Worm (Caenorhabditis elegans) whole organism, L4 larva: ENCODE results near the gene plc-1.

Source experiments
- F44E2.7 ChIP-seq: fragments of 200-800 bp; sonication (Bioruptor generic); IDR thresholded peaks from 2 replicates; pipeline ENCODE4 v2.1.2; 2022; ENCODE audit warnings: missing genetic modification characterization, missing compliant biosample characterization
- F49E8.2 ChIP-seq: sonication (generic microtip); optimal IDR thresholded peaks from 2 replicates; lab custom pipeline; 2016; ENCODE audit warnings: missing compliant biosample characterization, mild to moderate bottlenecking, missing genetic modification characterization, borderline replicate concordance
- R02D3.7 ChIP-seq: fragments of 150-350 bp; sonication (generic microtip); optimal IDR thresholded peaks from 3 replicates; lab custom pipeline; 2014; ENCODE audit warnings: missing biosample characterization, missing genetic modification characterization
- Y5F2A.4 ChIP-seq: fragments of 200-800 bp; sonication (Bioruptor generic); optimal IDR thresholded peaks from 2 replicates; lab custom pipeline; 2018; ENCODE audit warnings: mild to moderate bottlenecking, missing genetic modification characterization, missing compliant biosample characterization
- ZK337.2 ChIP-seq: fragments of 200-800 bp; sonication (Bioruptor generic); IDR thresholded peaks from 2 replicates; pipeline ENCODE4 v1.3.6; 2022; ENCODE audit warnings: missing genetic modification reagents, missing genetic modification characterization, missing compliant biosample characterization
- aha-1 ChIP-seq: fragments of 150-350 bp; peaks from one replicate; lab custom pipeline; 2014; ENCODE audit warnings: missing biosample characterization, missing genetic modification characterization
- aly-2 ChIP-seq: sonication (generic microtip); optimal IDR thresholded peaks from 2 replicates; lab custom pipeline; 2018; ENCODE audit warnings: missing biosample characterization, missing genetic modification characterization
- attf-4 ChIP-seq: sonication (generic microtip); optimal IDR thresholded peaks from 3 replicates; lab custom pipeline; 2017; ENCODE audit warnings: missing biosample characterization, missing genetic modification characterization
- ctbp-1 ChIP-seq: fragments of 200-800 bp; sonication (Bioruptor generic); IDR thresholded peaks from 2 replicates; pipeline ENCODE4 v1.3.6; 2022; ENCODE audit warnings: missing genetic modification reagents, missing genetic modification characterization, missing compliant biosample characterization
- daf-16 ChIP-seq, 3 experiments: sonication (generic microtip); optimal IDR thresholded peaks; 2 replicates each; lab custom pipeline; 2016 to 2017; ENCODE audit warnings: missing genetic modification characterization in 3 of 3, missing genetic modification reagents in 3 of 3, mild to moderate bottlenecking in 2 of 3, missing compliant biosample characterization in 2 of 3, missing biosample characterization in 1 of 3, moderate library complexity in 1 of 3
- dmd-6 ChIP-seq: fragments of 200-800 bp; sonication (Bioruptor generic); IDR thresholded peaks from 2 replicates; pipeline ENCODE4 v1.3.6; 2022; ENCODE audit warnings: missing genetic modification reagents, missing genetic modification characterization, missing compliant biosample characterization
- dmd-9 ChIP-seq: fragments of 200-800 bp; sonication (Bioruptor generic); IDR thresholded peaks from 2 replicates; pipeline ENCODE4 v1.3.6; 2022; ENCODE audit warnings: missing genetic modification reagents, missing genetic modification characterization, missing compliant biosample characterization
- duxl-1 ChIP-seq: sonication (generic microtip); optimal IDR thresholded peaks from 2 replicates; lab custom pipeline; 2016; ENCODE audit warnings: mild to moderate bottlenecking, missing genetic modification characterization, moderate library complexity, missing compliant biosample characterization; ENCODE audit not compliant: poor library complexity
- hlh-30 ChIP-seq: sonication (generic microtip); optimal IDR thresholded peaks from 2 replicates; lab custom pipeline; 2017; ENCODE audit warnings: antibody characterized with exemption, mild to moderate bottlenecking, missing genetic modification characterization, missing compliant biosample characterization; ENCODE audit not compliant: insufficient read depth
- jun-1 ChIP-seq: fragments of 150-350 bp; optimal IDR thresholded peaks from 2 replicates; lab custom pipeline; 2014; ENCODE audit warnings: missing biosample characterization, missing genetic modification reagents, missing genetic modification characterization
- lin-1 ChIP-seq: fragments of 200-800 bp; sonication (Bioruptor generic); IDR thresholded peaks from 2 replicates; pipeline ENCODE4 v1.3.6; 2022; ENCODE audit warnings: missing genetic modification reagents, missing genetic modification characterization, missing compliant biosample characterization
- lin-15B ChIP-seq: fragments of 150-350 bp; sonication (generic microtip); optimal IDR thresholded peaks from 3 replicates; lab custom pipeline; 2014; ENCODE audit warnings: missing biosample characterization, missing genetic modification characterization
- mdl-1 ChIP-seq, 2 experiments: fragments of 150-350 bp in 1 of 2; sonication (generic microtip) in 1 of 2; optimal IDR thresholded peaks; 2 replicates each; lab custom pipeline; 2014 to 2017; ENCODE audit warnings: missing biosample characterization in 2 of 2, missing genetic modification characterization in 2 of 2
- mep-1 ChIP-seq: fragments of 150-350 bp; sonication (generic microtip); optimal IDR thresholded peaks from 3 replicates; lab custom pipeline; 2014; ENCODE audit warnings: missing biosample characterization, missing genetic modification characterization
- mes-2 ChIP-seq: sonication (generic microtip); optimal IDR thresholded peaks from 2 replicates; lab custom pipeline; 2016; ENCODE audit warnings: missing genotype, mild to moderate bottlenecking, missing genetic modification characterization, missing compliant biosample characterization; ENCODE audit not compliant: poor library complexity, severe bottlenecking
- mxl-2 ChIP-seq: fragments of 200-800 bp; sonication (Bioruptor generic); conservative IDR thresholded peaks from 2 replicates; pipeline ENCODE4 v1.3.6; 2022; ENCODE audit warnings: missing genetic modification reagents, missing genetic modification characterization, missing compliant biosample characterization
- nhr-11 ChIP-seq: fragments of 150-350 bp; optimal IDR thresholded peaks from 2 replicates; lab custom pipeline; 2014; ENCODE audit warnings: missing biosample characterization, missing genetic modification characterization
- nhr-28 ChIP-seq: fragments of 150-350 bp; optimal IDR thresholded peaks from 2 replicates; lab custom pipeline; 2014; ENCODE audit warnings: missing biosample characterization, missing genetic modification characterization
- nhr-48 ChIP-seq: sonication (generic microtip); optimal IDR thresholded peaks from 2 replicates; lab custom pipeline; 2016; ENCODE audit warnings: mild to moderate bottlenecking, missing genetic modification characterization, missing compliant biosample characterization
- nhr-76 ChIP-seq: fragments of 150-350 bp; optimal IDR thresholded peaks from 2 replicates; lab custom pipeline; 2014; ENCODE audit warnings: missing biosample characterization, missing genetic modification characterization
- nhr-77 ChIP-seq: fragments of 150-350 bp; optimal IDR thresholded peaks from 2 replicates; lab custom pipeline; 2014; ENCODE audit warnings: missing biosample characterization, missing genetic modification characterization
- php-3 ChIP-seq: fragments of 200-800 bp; sonication (Bioruptor generic); IDR thresholded peaks from 2 replicates; pipeline ENCODE4 v1.3.6; 2022; ENCODE audit warnings: missing genetic modification reagents, missing genetic modification characterization, missing compliant biosample characterization
- pqm-1 ChIP-seq: sonication (generic microtip); optimal IDR thresholded peaks from 2 replicates; lab custom pipeline; 2017; ENCODE audit warnings: missing biosample characterization, missing genetic modification characterization
- skn-1 ChIP-seq: fragments of 150-350 bp; optimal IDR thresholded peaks from 2 replicates; lab custom pipeline; 2014; ENCODE audit warnings: missing biosample characterization, missing genetic modification characterization
- snpc-1.2 ChIP-seq: fragments of 200-800 bp; sonication (Bioruptor generic); IDR thresholded peaks from 2 replicates; pipeline ENCODE4 v1.3.6; 2022; ENCODE audit warnings: missing genetic modification reagents, missing genetic modification characterization, missing compliant biosample characterization
- tag-97 ChIP-seq: fragments of 200-800 bp; sonication (Bioruptor generic); IDR thresholded peaks from 2 replicates; pipeline ENCODE4 v1.3.6; 2022; ENCODE audit warnings: missing genetic modification characterization, missing compliant biosample characterization
- unc-62 ChIP-seq, 3 experiments: fragments of 150-350 bp in 1 of 3; sonication (generic microtip); optimal IDR thresholded peaks in 2 of 3; peaks in 1 of 3; 1 replicate in 1 of 3; 2 replicates in 2 of 3; lab custom pipeline; 2014 to 2017; ENCODE audit warnings: missing biosample characterization in 3 of 3, missing genetic modification characterization in 3 of 3, missing genetic modification reagents in 3 of 3, missing genotype in 1 of 3
- zag-1 ChIP-seq: fragments of 150-350 bp; optimal IDR thresholded peaks from 2 replicates; lab custom pipeline; 2014; ENCODE audit warnings: missing biosample characterization, missing genetic modification characterization
- ztf-11 ChIP-seq: fragments of 150-350 bp; optimal IDR thresholded peaks from 2 replicates; lab custom pipeline; 2014; ENCODE audit warnings: missing biosample characterization, missing genetic modification characterization

plc-1 gene

DNA sequence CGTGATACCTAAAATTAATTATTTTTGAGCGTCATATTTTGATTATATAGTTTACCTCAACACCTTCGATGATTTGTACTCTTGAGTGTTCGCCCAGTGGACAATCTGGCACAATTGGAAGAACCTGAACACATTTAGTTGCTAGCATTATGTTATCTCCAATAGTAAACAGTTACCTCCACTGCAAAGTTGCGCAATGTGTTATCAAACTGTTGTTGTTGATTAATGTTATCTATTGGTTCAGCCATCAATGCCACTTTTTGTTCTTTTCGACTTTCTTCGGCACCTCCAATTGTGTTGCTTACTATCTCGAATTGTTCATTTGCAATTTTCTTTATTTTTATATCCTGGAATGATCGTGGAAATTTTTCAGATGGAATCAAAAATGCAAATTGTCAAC is 83.9 kb downstream of the plc-1 start:
- TF ChIP-seq unc-62 (GFP tag; optimal IDR thresholded peaks at IDR 0.05 in 1 of 2; lab: Kevin White, UChicago) (peak in 1 of 2 experiments; percentile 14), unc-62 (tag; optimal IDR thresholded peaks at IDR 0.05; lab: Kevin White, UChicago) (no peak), mdl-1 (tag; optimal IDR thresholded peaks at IDR 0.05; lab: Kevin White, UChicago) (no peak), F44E2.7 (GFP tag; lab: Robert Waterston, UW) (no peak)

DNA sequence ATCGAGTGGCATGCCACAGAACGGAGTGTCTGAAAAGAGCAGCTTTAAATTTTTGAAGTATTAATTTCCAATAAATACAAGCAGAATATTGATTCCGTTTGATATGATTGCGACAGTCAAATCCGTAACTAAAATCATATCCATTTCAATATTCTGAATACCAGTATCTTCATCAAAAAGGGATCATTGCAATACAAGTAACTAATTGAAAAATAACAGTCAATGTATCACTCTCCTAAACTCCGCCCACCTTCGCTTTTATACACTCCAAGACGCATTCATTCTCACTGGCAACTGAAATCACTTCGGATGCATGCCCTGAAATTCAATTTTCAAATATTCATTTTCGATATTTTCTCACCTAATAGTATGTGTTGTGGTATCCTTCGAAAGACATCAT is 85.0 kb downstream of the plc-1 start, which contains the start of gene R07A4.3:
Gene R07A4.3, plus strand, starts transcription at position 301 of the 400 bp plus-strand sequence.
- TF ChIP-seq mep-1 (tag; lab: Kevin White, UChicago) = no peak
- no peak for TF ChIP-seq lin-15B
- TF ChIP-seq snpc-1.2 (GFP tag; lab: Robert Waterston, UW) = no peak
- no peak for TF ChIP-seq nhr-48
- TF ChIP-seq mxl-2 (GFP tag; lab: Robert Waterston, UW) = no peak
- no peak for TF ChIP-seq jun-1 (tag; lab: Kevin White, UChicago)
- no peak for TF ChIP-seq zag-1 (tag; lab: Kevin White, UChicago)
- no peak for TF ChIP-seq aly-2
- no peak for TF ChIP-seq mes-2 (tag; lab: Kevin White, UChicago)
- no peak for TF ChIP-seq lin-1
- no peak for TF ChIP-seq nhr-76 (tag; lab: Kevin White, UChicago)
- TF ChIP-seq aha-1 = no peak
- TF ChIP-seq unc-62 (GFP tag; optimal IDR thresholded peaks at IDR 0.05 in 1 of 2; lab: Kevin White, UChicago) = no peak
- TF ChIP-seq unc-62 (tag; optimal IDR thresholded peaks at IDR 0.05; lab: Kevin White, UChicago) = no peak
- TF ChIP-seq ctbp-1 (GFP tag; lab: Robert Waterston, UW) = no peak
- no peak for TF ChIP-seq attf-4 (tag; lab: Kevin White, UChicago)

- TF ChIP-seq nhr-28 (tag; lab: Kevin White, UChicago) = peak; percentile 60
- no peak for TF ChIP-seq F49E8.2 (tag; lab: Kevin White, UChicago)
- peak; percentile 14 for TF ChIP-seq hlh-30 (tag; lab: Kevin White, UChicago)
- TF ChIP-seq daf-16 (GFP tag; optimal IDR thresholded peaks at IDR 0.05; lab: Kevin White, UChicago) = no peak
- peak; percentile 69 for TF ChIP-seq daf-16 (tag; optimal IDR thresholded peaks at IDR 0.05; lab: Kevin White, UChicago)
- TF ChIP-seq dmd-6 = peak; percentile 34; the same call in 1 of the 2 replicates
- TF ChIP-seq nhr-77 (tag; lab: Kevin White, UChicago) = peak; percentile 20
- peak; percentile 75 for TF ChIP-seq pqm-1 (tag; lab: Kevin White, UChicago)
- TF ChIP-seq php-3 (GFP tag; lab: Robert Waterston, UW) = 0 out of 2 replicates have a peak, but pooled peaks have one; percentile 28
- TF ChIP-seq duxl-1 (tag; lab: Kevin White, UChicago) = no peak
These were observed 90.3 kb downstream of the plc-1 start for ce11 chrX:10748145-10748544.

- TF ChIP-seq skn-1 (tag; lab: Kevin White, UChicago) (no peak), Y5F2A.4 (no peak), tag-97 (GFP tag; lab: Robert Waterston, UW) (no peak), pqm-1 (tag; lab: Kevin White, UChicago) (no peak), daf-16 (GFP tag; optimal IDR thresholded peaks at IDR 0.05; lab: Kevin White, UChicago) (no peak), daf-16 (tag; optimal IDR thresholded peaks at IDR 0.05; lab: Kevin White, UChicago) (no peak), duxl-1 (tag; lab: Kevin White, UChicago) (no peak), ztf-11 (tag; lab: Kevin White, UChicago) (no peak), dmd-9 (GFP tag; lab: Robert Waterston, UW) (no peak), nhr-11 (tag; lab: Kevin White, UChicago) (no peak), ZK337.2 (no peak), lin-15B (no peak), R02D3.7 (tag; lab: Kevin White, UChicago) (no peak)
- TF ChIP-seq, all 104 proteins: peak for 0
These were observed 92.1 kb downstream of the plc-1 start, which contains the start of gene R07A4.2 for ce11 chrX:10746388-10746787. R07A4.2 (minus strand) TSS chrX:10746488.
